Worm (Caenorhabditis elegans) whole organism, young adult: ENCODE results near the gene sws-1.

Experiments
- D2030.7 ChIP-seq: fragments of 200-800 bp; sonication (Bioruptor generic); IDR thresholded peaks from 2 replicates; pipeline ENCODE4 v1.3.6; 2022; ENCODE audit warnings: missing genetic modification reagents, missing genetic modification characterization, missing compliant biosample characterization
- hmg-1.2 ChIP-seq: fragments of 200-800 bp; sonication (Bioruptor generic); IDR thresholded peaks from 2 replicates; pipeline ENCODE4 v1.3.6; 2022; ENCODE audit warnings: missing genetic modification reagents, missing genetic modification characterization, missing compliant biosample characterization
- mel-28 ChIP-seq: sonication (generic microtip); optimal IDR thresholded peaks from 2 replicates; lab custom pipeline; 2016; ENCODE audit warnings: borderline replicate concordance, mild to moderate bottlenecking, missing genetic modification characterization, missing compliant biosample characterization
- ztf-28 ChIP-seq: fragments of 200-800 bp; sonication (Bioruptor generic); IDR thresholded peaks from 2 replicates; pipeline ENCODE4 v1.3.6; 2022; ENCODE audit warnings: missing genetic modification reagents, missing genetic modification characterization, missing compliant biosample characterization

- TF ChIP-seq mel-28 (tag; lab: Kevin White, UChicago) (no peak), hmg-1.2 (GFP tag; lab: Robert Waterston, UW) (no peak), D2030.7 (GFP tag; lab: Robert Waterston, UW) (no peak), ztf-28 (no peak)
These were observed 43.7 kb downstream of the sws-1 start for ce11 chrV:18937578-18937977.
